Fruit fly (Drosophila melanogaster): ENCODE measurements around the gene CG3345.
A peak's percentile ranks its signal among the peaks of the same experiment; 100 is the strongest.

Gene CG3345

DNA sequence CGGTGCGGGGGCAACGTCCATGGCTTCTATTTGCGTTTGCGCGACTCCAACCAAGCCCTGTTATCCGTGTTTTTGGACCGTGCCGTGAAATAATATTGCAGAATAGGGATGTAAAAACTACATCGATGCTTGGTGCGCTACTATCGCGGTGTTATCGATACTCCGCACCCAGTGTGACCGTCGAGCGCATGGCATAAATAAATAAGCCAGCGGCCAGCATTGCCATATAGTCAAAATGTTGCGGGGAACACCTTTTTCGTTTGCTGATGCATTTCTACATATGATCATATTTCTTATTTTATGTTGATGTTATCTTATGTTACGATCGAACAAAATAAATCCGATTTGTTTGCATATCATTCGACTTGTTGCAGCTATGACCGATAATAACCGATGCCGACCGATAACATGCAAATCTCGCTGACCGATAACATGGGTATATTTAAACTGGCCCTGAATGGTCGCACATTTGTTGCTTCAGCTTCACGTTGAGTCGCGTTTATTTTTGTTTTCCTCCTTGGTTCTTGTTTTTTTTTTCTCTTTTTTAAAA lies 8.3 kb downstream of the CG3345 start, which contains the start of gene smo (continued):
- TF ChIP-seq her (GFP tag; optimal IDR thresholded peaks at IDR 0.05) = peak; percentile 22
- no peak for TF ChIP-seq sqz (GFP tag; optimal IDR thresholded peaks at IDR 0.05)
- TF ChIP-seq Ets65A (GFP tag) = peak; percentile 90
- peak; percentile 56 for TF ChIP-seq bcd (GFP tag; optimal IDR thresholded peaks at IDR 0.05)
- no peak for TF ChIP-seq Atf6 (GFP tag; IDR thresholded peaks at IDR 0.05)
- peak; percentile 32 for TF ChIP-seq CG13775 (GFP tag; optimal IDR thresholded peaks at IDR 0.05)
- TF ChIP-seq CG3163 (GFP tag; optimal IDR thresholded peaks at IDR 0.05) = peak; percentile 40
- peak; percentile 90 for TF ChIP-seq CG2116 (GFP tag; optimal IDR thresholded peaks at IDR 0.05)
- peak in 1 of 2 experiments; percentile 2 for TF ChIP-seq Trl (optimal IDR thresholded peaks at IDR 0.05)
- peak; percentile 51 for TF ChIP-seq Trl (GFP tag; optimal IDR thresholded peaks at IDR 0.05)
- TF ChIP-seq CG5953 (GFP tag; IDR thresholded peaks at IDR 0.05) = no peak
- TF ChIP-seq Chrac-16 (GFP tag; optimal IDR thresholded peaks at IDR 0.05) = peak; percentile 29
- TF ChIP-seq CG17829 (tag; optimal IDR thresholded peaks at IDR 0.05) = peak; percentile 51
- TF ChIP-seq CG15696 (tag; optimal IDR thresholded peaks at IDR 0.05) = peak; percentile 38
- TF ChIP-seq CG16813 (GFP tag; IDR thresholded peaks at IDR 0.05; ENCODE audit: partially characterized antibody) = peak; percentile 89
- TF ChIP-seq chinmo (GFP tag; IDR thresholded peaks at IDR 0.05; ENCODE audit: partially characterized antibody) = peak; percentile 83; the same call in 3 of the 4 replicates
- peak; percentile 29 for TF ChIP-seq Mes4 (GFP tag; optimal IDR thresholded peaks at IDR 0.05)
- peak; percentile 98 for TF ChIP-seq Sry-δ (GFP tag; optimal IDR thresholded peaks at IDR 0.05)
- TF ChIP-seq gsb-n (tag; optimal IDR thresholded peaks at IDR 0.05) = no peak
- no peak for TF ChIP-seq Bdp1 (GFP tag; optimal IDR thresholded peaks at IDR 0.05)
- peak; percentile 40 to 66 for TF ChIP-seq Pdp1 (GFP tag; optimal IDR thresholded peaks at IDR 0.05)
- peak; percentile 32 for TF ChIP-seq gro (GFP tag; optimal IDR thresholded peaks at IDR 0.05)
- TF ChIP-seq CG15601 (tag; optimal IDR thresholded peaks at IDR 0.05) = peak; percentile 29
- TF ChIP-seq CG8290 (GFP tag; optimal IDR thresholded peaks at IDR 0.05) = peak; percentile 16
- no peak for TF ChIP-seq CG8290 (tag; optimal IDR thresholded peaks at IDR 0.05)
- TF ChIP-seq CrebB (tag; optimal IDR thresholded peaks at IDR 0.05) = peak; percentile 11
- TF ChIP-seq sna (GFP tag; IDR thresholded peaks at IDR 0.05; ENCODE audit: partially characterized antibody) = peak; percentile 76; the same call in 1 of the 2 replicates
- peak; percentile 36 for TF ChIP-seq CG1647 (GFP tag; optimal IDR thresholded peaks at IDR 0.05)
- peak; percentile 34 for TF ChIP-seq zfh2 (GFP tag; optimal IDR thresholded peaks at IDR 0.05)
- no peak for TF ChIP-seq psq (GFP tag; optimal IDR thresholded peaks at IDR 0.05)
- TF ChIP-seq CG8359 (GFP tag; optimal IDR thresholded peaks at IDR 0.05; ENCODE audit: borderline replicate concordance) = no peak
- TF ChIP-seq jumu (GFP tag; optimal IDR thresholded peaks at IDR 0.05) = peak; percentile 61
- peak; percentile 67 for TF ChIP-seq Dp (GFP tag; optimal IDR thresholded peaks at IDR 0.05)
- TF ChIP-seq Opbp (GFP tag; IDR thresholded peaks at IDR 0.05; ENCODE audit: partially characterized antibody) = peak; percentile 81
- TF ChIP-seq Spps (tag; optimal IDR thresholded peaks at IDR 0.05) = no peak
- peak; percentile 29 for TF ChIP-seq maf-S (GFP tag; optimal IDR thresholded peaks at IDR 0.05)
- TF ChIP-seq CG18764 (GFP tag; optimal IDR thresholded peaks at IDR 0.05) = peak; percentile 50
- peak; percentile 83 for TF ChIP-seq dm (GFP tag; optimal IDR thresholded peaks at IDR 0.05)
- peak; percentile 24 for TF ChIP-seq CG13624 (GFP tag; optimal IDR thresholded peaks at IDR 0.05)
- no peak for TF ChIP-seq Hr39 (optimal IDR thresholded peaks at IDR 0.05)
- peak; percentile 88 for TF ChIP-seq Scr (GFP tag; IDR thresholded peaks at IDR 0.05; ENCODE audit: partially characterized antibody)
- TF ChIP-seq Fer1 (GFP tag; optimal IDR thresholded peaks at IDR 0.05) = no peak
- peak; percentile 10 for TF ChIP-seq CG1602 (GFP tag; optimal IDR thresholded peaks at IDR 0.05)
- peak; percentile 4 for TF ChIP-seq CG13424 (tag; optimal IDR thresholded peaks at IDR 0.05)
- TF ChIP-seq CkIIα-i1 (GFP tag; IDR thresholded peaks at IDR 0.05) = no peak
- peak; percentile 24 for TF ChIP-seq CG7786 (GFP tag; optimal IDR thresholded peaks at IDR 0.05)
- TF ChIP-seq Gug (GFP tag; IDR thresholded peaks at IDR 0.05) = peak; percentile 9; the same call in 1 of the 4 replicates
- TF ChIP-seq HmgZ (tag; optimal IDR thresholded peaks at IDR 0.05) = peak; percentile 70
- TF ChIP-seq mam (GFP tag; optimal IDR thresholded peaks at IDR 0.05) = peak; percentile 22
- TF ChIP-seq lilli (GFP tag; optimal IDR thresholded peaks at IDR 0.05) = peak; percentile 60
- TF ChIP-seq knrl (GFP tag; IDR thresholded peaks at IDR 0.05; ENCODE audit: partially characterized antibody) = peak; percentile 90
